Worm (Caenorhabditis elegans): ENCODE results near the gene nhr-91.
A peak's percentile ranks its signal among the peaks of the same experiment; 100 is the strongest.

The nhr-91 gene

DNA sequence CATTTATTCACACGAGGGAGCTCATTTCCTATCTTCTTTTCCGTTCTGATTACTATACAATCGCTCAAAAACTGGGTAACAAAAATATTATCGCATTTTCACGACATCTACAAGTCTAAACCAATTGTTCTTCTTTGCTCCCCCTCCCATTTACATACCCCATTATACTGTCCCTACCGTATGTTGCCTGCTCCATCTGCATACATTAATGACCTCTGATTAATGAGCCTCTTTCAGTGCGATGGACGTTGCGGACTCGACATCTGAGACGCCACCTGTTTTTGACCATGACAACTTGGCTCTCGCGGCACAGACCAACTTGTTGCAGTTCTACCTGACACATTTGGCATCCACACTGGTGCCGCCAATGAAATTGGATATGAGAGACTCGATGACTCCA lies at the start of gene nhr-91:
nhr-91 (plus strand) TSS at position 232 of the 400 bp plus-strand sequence.
- no peak for TF ChIP-seq W03F9.2 (tag; optimal IDR thresholded peaks at IDR 0.05)
- TF ChIP-seq him-1 (tag; optimal IDR thresholded peaks at IDR 0.05), result no peak
- TF ChIP-seq dao-5 (tag; optimal IDR thresholded peaks at IDR 0.05), result no peak

DNA sequence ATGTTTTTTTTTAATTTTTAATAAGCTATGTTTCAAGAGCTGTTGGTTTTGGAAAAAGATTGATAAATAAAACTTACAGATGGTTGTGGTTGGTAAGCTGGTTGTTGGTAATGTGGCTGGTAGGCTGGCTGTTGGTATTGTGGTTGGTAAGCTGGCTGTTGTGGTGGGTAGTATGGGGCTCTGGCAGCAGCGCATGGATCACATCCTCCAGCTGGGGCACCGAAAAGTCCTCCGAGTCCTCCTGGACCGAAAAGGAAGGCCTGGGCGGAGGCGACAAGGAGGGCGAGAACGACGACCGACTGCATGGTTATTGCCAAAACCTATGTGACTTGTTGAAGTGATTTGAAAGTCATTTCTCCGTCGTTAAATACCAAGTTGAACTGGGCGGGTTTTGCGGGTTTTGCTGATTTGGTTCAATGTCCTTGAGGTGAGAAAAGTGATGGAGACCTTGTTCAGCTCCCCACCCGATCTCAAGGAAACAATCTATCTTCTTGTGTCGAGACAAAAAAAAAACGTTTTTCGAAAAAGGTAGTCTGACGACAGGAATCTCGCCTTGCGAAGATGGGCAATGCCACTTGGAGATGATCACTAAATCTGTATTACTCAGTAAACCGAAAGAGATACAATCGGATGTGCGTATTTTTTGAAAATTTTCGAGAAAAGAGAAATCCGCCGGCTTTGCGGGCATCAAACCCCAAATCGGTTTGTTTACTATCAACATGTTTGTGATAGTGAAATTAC lies 49.1 kb upstream of the nhr-91 start, which contains the start of gene F46F2.3:
F46F2.3 (minus strand) TSS at position 341 of the 741 bp plus-strand sequence.
- TF ChIP-seq him-1 (tag; optimal IDR thresholded peaks at IDR 0.05), result no peak
- no peak for TF ChIP-seq W03F9.2 (tag; optimal IDR thresholded peaks at IDR 0.05)
- TF ChIP-seq dao-5 (tag; optimal IDR thresholded peaks at IDR 0.05), result no peak

ce11 chrX:15262423-15262822 lies 46.7 kb upstream of the nhr-91 start, which contains the start of gene F46F2.5:
Gene F46F2.5 (plus strand): TSS chrX:15262723.
- TF ChIP-seq him-1 (tag; optimal IDR thresholded peaks at IDR 0.05) (no peak), dao-5 (tag; optimal IDR thresholded peaks at IDR 0.05) (no peak), W03F9.2 (tag; optimal IDR thresholded peaks at IDR 0.05) (no peak)

DNA sequence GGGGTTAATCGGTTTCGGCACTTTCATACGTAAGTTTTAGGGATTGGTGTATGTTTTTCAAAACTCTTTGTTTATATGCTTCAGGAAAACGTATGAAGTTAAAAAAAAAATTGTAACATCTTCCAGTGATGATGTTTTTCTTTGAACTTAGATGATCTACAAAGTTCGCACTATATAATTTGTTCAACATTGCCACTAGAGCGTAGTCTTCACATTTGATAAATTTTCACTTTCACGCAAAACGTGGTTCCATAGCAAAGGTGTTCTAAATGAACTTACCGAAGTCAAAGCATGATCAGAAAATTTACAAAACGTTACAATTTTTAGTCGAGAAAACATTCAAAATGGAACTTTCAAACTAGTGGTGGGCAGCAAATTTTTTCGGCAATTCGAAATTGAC lies 46.3 kb upstream of the nhr-91 start:
- TF ChIP-seq W03F9.2 (tag; optimal IDR thresholded peaks at IDR 0.05), result no peak
- TF ChIP-seq dao-5 (tag; optimal IDR thresholded peaks at IDR 0.05), result no peak
- TF ChIP-seq him-1 (tag; optimal IDR thresholded peaks at IDR 0.05), result no peak

ce11 chrX:15264149-15264548 lies 45.0 kb upstream of the nhr-91 start:
- TF ChIP-seq dao-5 (tag; optimal IDR thresholded peaks at IDR 0.05) (no peak), W03F9.2 (tag; optimal IDR thresholded peaks at IDR 0.05) (no peak), him-1 (tag; optimal IDR thresholded peaks at IDR 0.05) (no peak)

ce11 chrX:15264593-15264992 lies 44.6 kb upstream of the nhr-91 start:
- TF ChIP-seq W03F9.2 (tag; optimal IDR thresholded peaks at IDR 0.05), result no peak
- TF ChIP-seq him-1 (tag; optimal IDR thresholded peaks at IDR 0.05), result no peak
- no peak for TF ChIP-seq dao-5 (tag; optimal IDR thresholded peaks at IDR 0.05)

ce11 chrX:15268461-15268860 lies 40.7 kb upstream of the nhr-91 start:
- TF ChIP-seq dao-5 (tag; optimal IDR thresholded peaks at IDR 0.05) (no peak), W03F9.2 (tag; optimal IDR thresholded peaks at IDR 0.05) (no peak), him-1 (tag; optimal IDR thresholded peaks at IDR 0.05) (no peak)

ce11 chrX:15270656-15271055 lies 38.5 kb upstream of the nhr-91 start:
- TF ChIP-seq him-1 (tag; optimal IDR thresholded peaks at IDR 0.05), result no peak
- TF ChIP-seq dao-5 (tag; optimal IDR thresholded peaks at IDR 0.05), result no peak
- TF ChIP-seq W03F9.2 (tag; optimal IDR thresholded peaks at IDR 0.05), result no peak

DNA sequence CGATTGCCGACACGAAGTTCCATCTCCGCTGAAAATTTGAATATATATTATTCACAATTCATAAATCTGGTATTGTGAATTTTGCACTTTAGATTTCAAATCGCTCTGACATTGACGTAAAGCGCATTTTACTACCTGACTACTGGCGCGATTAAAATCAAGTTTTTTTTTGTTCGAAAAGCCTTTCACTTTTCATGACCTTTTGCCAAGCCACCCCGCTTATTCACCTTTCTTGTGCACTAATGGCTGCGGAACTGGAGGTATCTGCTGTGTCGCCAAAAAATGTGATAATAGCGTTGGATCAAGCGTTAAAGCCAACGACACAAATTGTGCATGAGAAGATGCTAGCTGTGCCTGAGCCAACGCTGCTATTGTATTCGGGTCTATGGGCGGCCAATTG lies 36.2 kb upstream of the nhr-91 start:
- TF ChIP-seq him-1 (tag; optimal IDR thresholded peaks at IDR 0.05), result no peak
- no peak for TF ChIP-seq dao-5 (tag; optimal IDR thresholded peaks at IDR 0.05)
- no peak for TF ChIP-seq W03F9.2 (tag; optimal IDR thresholded peaks at IDR 0.05)

DNA sequence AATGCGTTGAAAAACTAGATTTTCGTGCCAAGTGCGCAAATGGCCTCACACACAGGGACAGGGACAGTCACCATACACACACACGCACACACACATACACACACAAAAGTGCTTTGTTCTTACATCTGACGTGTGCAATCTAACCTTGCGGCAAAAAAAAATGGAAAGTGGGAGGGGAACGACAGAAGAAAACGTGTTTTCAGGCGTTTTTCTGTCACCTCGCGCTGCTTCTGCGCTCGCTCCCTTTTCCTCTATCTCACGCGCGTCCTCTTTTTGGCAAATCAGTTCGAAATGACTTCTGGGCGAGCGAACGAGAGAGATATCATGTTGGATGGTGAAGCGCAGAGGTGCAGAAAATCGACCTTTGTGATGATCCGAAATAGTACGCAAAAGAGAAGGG lies 35.1 kb upstream of the nhr-91 start:
- TF ChIP-seq W03F9.2 (tag; optimal IDR thresholded peaks at IDR 0.05) (no peak), dao-5 (tag; optimal IDR thresholded peaks at IDR 0.05) (no peak), him-1 (tag; optimal IDR thresholded peaks at IDR 0.05) (no peak)

DNA sequence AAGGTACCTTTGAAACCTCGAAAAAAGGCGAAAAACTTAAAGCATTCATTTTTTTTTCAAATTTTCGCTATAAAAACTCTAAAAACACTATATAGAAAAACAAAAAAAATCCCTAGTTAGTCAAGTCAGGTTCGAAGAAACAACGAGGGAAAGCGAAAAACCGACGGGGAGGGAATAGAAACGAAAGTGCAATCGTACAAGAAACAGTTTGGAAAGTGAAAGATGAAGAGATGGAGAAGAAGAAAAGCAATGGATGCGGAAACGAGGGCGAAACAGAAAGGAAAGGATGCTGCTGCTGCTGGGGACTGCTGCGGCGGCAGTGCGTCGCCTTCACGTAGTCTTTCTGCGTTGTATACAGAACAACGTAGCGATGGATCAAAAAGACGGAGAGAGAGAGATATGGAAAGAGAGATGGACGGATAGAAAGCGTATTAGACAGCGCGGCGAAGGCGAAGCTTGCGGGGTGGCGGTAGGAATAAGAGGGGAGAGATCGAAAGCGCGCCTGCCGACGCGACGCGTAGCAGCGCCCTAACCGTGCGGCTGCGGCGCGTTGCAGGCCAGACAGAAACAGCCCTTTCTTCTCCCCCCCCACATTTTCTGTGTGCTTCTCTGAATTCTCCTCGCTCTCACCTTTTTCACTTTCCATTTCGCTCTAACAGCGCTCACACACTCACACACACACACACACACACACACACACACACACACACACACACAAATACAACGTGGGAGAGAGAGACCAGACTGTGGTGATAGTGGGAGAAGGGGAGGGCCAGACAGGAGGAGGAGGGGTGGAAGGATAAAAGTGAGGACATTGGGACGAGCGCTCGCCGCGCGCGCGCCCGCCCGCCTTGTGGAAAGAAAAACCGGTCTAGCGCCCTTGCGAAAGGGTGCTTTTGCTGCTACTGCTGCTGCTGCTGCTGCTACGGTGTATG lies 34.1 kb upstream of the nhr-91 start:
- TF ChIP-seq W03F9.2 (tag; optimal IDR thresholded peaks at IDR 0.05) (no peak), dao-5 (tag; optimal IDR thresholded peaks at IDR 0.05) (no peak), him-1 (tag; optimal IDR thresholded peaks at IDR 0.05) (no peak)

ce11 chrX:15276241-15276640 lies 32.9 kb upstream of the nhr-91 start:
- TF ChIP-seq him-1 (tag; optimal IDR thresholded peaks at IDR 0.05) (no peak), dao-5 (tag; optimal IDR thresholded peaks at IDR 0.05) (no peak), W03F9.2 (tag; optimal IDR thresholded peaks at IDR 0.05) (no peak)

ce11 chrX:15276774-15277173 lies 32.4 kb upstream of the nhr-91 start:
- TF ChIP-seq W03F9.2 (tag; optimal IDR thresholded peaks at IDR 0.05), result peak; percentile 39
- no peak for TF ChIP-seq dao-5 (tag; optimal IDR thresholded peaks at IDR 0.05)
- no peak for TF ChIP-seq him-1 (tag; optimal IDR thresholded peaks at IDR 0.05)

- TF ChIP-seq him-1 (tag; optimal IDR thresholded peaks at IDR 0.05) (no peak), W03F9.2 (tag; optimal IDR thresholded peaks at IDR 0.05) (no peak), dao-5 (tag; optimal IDR thresholded peaks at IDR 0.05) (no peak)
Observed at ce11 chrX:15277714-15278187, 31.4 kb upstream of the nhr-91 start, which contains the start of gene kin-20. Gene kin-20 (minus strand): TSS chrX:15277764.

Measured in whole organism, L4/young adult.